Worm (Caenorhabditis elegans) whole organism, late embryonic: ENCODE data around the gene F47B8.2.

Source experiments
- fax-1 ChIP-seq: sonication (generic microtip); optimal IDR thresholded peaks from 2 replicates; lab custom pipeline; 2016; ENCODE audit warnings: missing genotype, missing genetic modification characterization, missing compliant biosample characterization
- hlh-8 ChIP-seq: sonication (generic microtip); optimal IDR thresholded peaks from 2 replicates; lab custom pipeline; 2016; ENCODE audit warnings: missing genotype, missing genetic modification characterization, missing compliant biosample characterization
- nfya-1 ChIP-seq: sonication (generic microtip); optimal IDR thresholded peaks from 2 replicates; lab custom pipeline; 2017; ENCODE audit warnings: missing genetic modification characterization, mild to moderate bottlenecking, missing compliant biosample characterization, antibody characterized with exemption, moderate library complexity
- pag-3 ChIP-seq: sonication (generic microtip); optimal IDR thresholded peaks from 2 replicates; lab custom pipeline; 2016; ENCODE audit warnings: missing compliant biosample characterization, missing genetic modification characterization, borderline replicate concordance
- rnt-1 ChIP-seq: sonication (generic microtip); optimal IDR thresholded peaks from 2 replicates; lab custom pipeline; 2016; ENCODE audit warnings: missing genetic modification characterization, missing compliant biosample characterization
- tbx-2 ChIP-seq: sonication (generic microtip); optimal IDR thresholded peaks from 2 replicates; lab custom pipeline; 2016; ENCODE audit warnings: missing genetic modification characterization, missing compliant biosample characterization

DNA sequence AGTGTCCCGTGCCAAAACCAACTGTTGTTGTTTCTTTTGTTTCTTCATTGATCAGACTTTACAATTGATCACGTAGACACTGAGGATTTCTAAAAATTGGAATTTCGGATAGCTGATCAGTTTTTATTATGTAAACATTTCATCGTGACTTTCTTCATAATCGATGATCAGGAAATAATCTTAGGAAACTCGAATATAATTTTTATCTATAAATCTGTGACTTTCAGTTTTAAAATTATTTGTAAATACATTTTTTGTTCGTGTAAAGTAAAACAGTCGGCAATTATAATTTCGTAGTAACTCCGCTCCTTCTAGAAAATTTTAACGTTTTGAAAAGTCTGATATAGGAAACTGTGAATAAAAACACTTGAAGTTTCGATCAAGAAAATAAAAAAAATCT is 45.7 kb downstream of the F47B8.2 start, which contains the start of gene F40G12.5:
- TF ChIP-seq tbx-2 (no peak), fax-1 (tag; lab: Kevin White, UChicago) (no peak), hlh-8 (no peak), pag-3 (tag; lab: Kevin White, UChicago) (no peak), rnt-1 (tag; lab: Kevin White, UChicago) (no peak), nfya-1 (tag; lab: Kevin White, UChicago) (no peak)
